Fruit fly (Drosophila melanogaster) whole organism, prepupa: ENCODE results near the gene CG13676.

Experiments used
- CG3032 ChIP-seq: fragments of 200-800 bp; optimal IDR thresholded peaks from 2 replicates; lab custom pipeline; 2019; ENCODE audit warnings: missing biosample characterization, mild to moderate bottlenecking, missing genetic modification characterization, moderate library complexity
- CG6792 ChIP-seq: fragments of 200-800 bp; sonication (Bioruptor generic); optimal IDR thresholded peaks from 3 replicates; lab custom pipeline; 2016; ENCODE audit warnings: missing biosample characterization, missing genetic modification characterization
- Lpt ChIP-seq: fragments of 200-800 bp; sonication (Bioruptor generic); optimal IDR thresholded peaks from 3 replicates; lab custom pipeline; 2016; ENCODE audit warnings: missing biosample characterization, missing genetic modification characterization
- Met ChIP-seq: fragments of 200-800 bp; sonication (Bioruptor generic); optimal IDR thresholded peaks from 3 replicates; lab custom pipeline; 2016; ENCODE audit warnings: missing biosample characterization, missing genetic modification characterization
- ss ChIP-seq, 2 experiments: fragments of 200-800 bp; sonication (Bioruptor generic); optimal IDR thresholded peaks; 2 replicates in 1 of 2; 3 replicates in 1 of 2; lab custom pipeline; 2017 to 2018; ENCODE audit warnings: mild to moderate bottlenecking in 2 of 2, missing biosample characterization in 2 of 2, missing genetic modification characterization in 2 of 2, moderate library complexity in 1 of 2
- topi ChIP-seq: fragments of 200-800 bp; sonication (Bioruptor generic); optimal IDR thresholded peaks from 3 replicates; lab custom pipeline; 2016; ENCODE audit warnings: missing biosample characterization, missing genetic modification characterization
- vri ChIP-seq: fragments of 200-800 bp; sonication (Bioruptor generic); optimal IDR thresholded peaks from 3 replicates; lab custom pipeline; 2016; ENCODE audit warnings: missing biosample characterization, mild to moderate bottlenecking, missing genetic modification characterization

DNA sequence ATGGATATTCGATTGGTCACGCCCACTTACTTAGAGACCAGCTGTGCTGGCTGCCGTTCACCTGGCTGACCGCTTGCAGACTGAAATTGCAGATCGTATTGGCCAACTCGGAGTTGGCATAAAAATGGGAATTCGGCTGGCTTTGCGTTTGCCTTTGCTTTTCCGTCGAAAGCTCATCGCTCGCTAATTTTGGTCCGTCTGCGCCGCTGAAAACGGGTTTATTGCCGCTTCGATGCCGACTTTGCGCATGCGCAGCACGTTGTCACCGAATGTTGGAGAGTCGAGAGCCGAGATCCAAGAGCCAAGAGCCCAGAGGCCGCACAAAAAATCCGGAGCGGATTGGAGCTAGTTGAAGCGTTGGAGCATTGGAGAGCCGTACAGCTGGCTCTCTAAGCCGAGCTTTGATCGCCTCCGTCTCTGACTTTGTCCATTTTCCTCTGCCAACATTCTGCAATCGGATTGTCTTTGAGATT, at the start of gene CG13676:
- TF ChIP-seq CG3032 (tag; lab: Kevin White, UChicago), result no peak
- TF ChIP-seq Met (GFP tag; lab: Kevin White, UChicago), result no peak
- no peak for TF ChIP-seq CG6792 (GFP tag; lab: Kevin White, UChicago)
- peak in 1 of 2 experiments; percentile 46 for TF ChIP-seq ss (GFP tag; optimal IDR thresholded peaks at IDR 0.05; lab: Kevin White, UChicago)
- no peak for TF ChIP-seq vri (GFP tag; lab: Kevin White, UChicago)
- no peak for TF ChIP-seq topi (GFP tag; lab: Kevin White, UChicago)
- TF ChIP-seq Lpt (GFP tag; lab: Kevin White, UChicago), result no peak
